Fruit fly (Drosophila melanogaster) S2 (cell line): ENCODE measurements around the gene mRpS6.

Source experiments
- CG8478 ChIP-seq: fragments of >200 bp; optimal IDR thresholded peaks from 2 replicates; lab custom pipeline; 2018
- CTCF ChIP-seq, 2 experiments: fragments of >200 bp; optimal IDR thresholded peaks; 2 replicates each; lab custom pipeline; 2018

dm6 chr3L:4367339-4367738 lies 3.0 kb downstream of the mRpS6 start, which contains the start of gene CG11342:
- no peak for TF ChIP-seq CTCF (optimal IDR thresholded peaks at IDR 0.05; lab: Kevin White, UChicago)
- TF ChIP-seq CG8478 (lab: Kevin White, UChicago): no peak
